Fruit fly (Drosophila melanogaster) whole organism, embryonic: Measurements from ENCODE around the gene CG18301.
A peak's percentile ranks its signal among the peaks of the same experiment; 100 is the strongest.

ENCODE experiments used
- Ada2b ChIP-seq: fragments of 200-800 bp; sonication (Bioruptor generic); IDR thresholded peaks from 2 replicates; pipeline ENCODE4 v1.3.6; 2022; ENCODE audit warnings: missing biosample characterization, missing genetic modification characterization
- Bdp1 ChIP-seq: fragments of 200-800 bp; sonication (Bioruptor generic); optimal IDR thresholded peaks from 3 replicates; lab custom pipeline; 2016; ENCODE audit warnings: missing biosample characterization, missing genetic modification characterization
- CG10565 ChIP-seq: fragments of 200-800 bp; sonication (Bioruptor generic); optimal IDR thresholded peaks from 3 replicates; lab custom pipeline; 2016; ENCODE audit warnings: missing biosample characterization, mild to moderate bottlenecking, missing genetic modification characterization
- CG12659 ChIP-seq: fragments of 200-800 bp; sonication (Bioruptor generic); optimal IDR thresholded peaks from 3 replicates; lab custom pipeline; 2017; ENCODE audit warnings: mild to moderate bottlenecking, missing biosample characterization, missing genetic modification reagents, missing genetic modification characterization
- CG12769 ChIP-seq: fragments of 200-800 bp; sonication (Bioruptor generic); optimal IDR thresholded peaks from 2 replicates; lab custom pipeline; 2019; ENCODE audit warnings: missing biosample characterization, mild to moderate bottlenecking, missing genetic modification characterization, moderate library complexity
- CG14014 ChIP-seq: fragments of 200-800 bp; sonication (Bioruptor generic); IDR thresholded peaks from 2 replicates; pipeline ENCODE4 v1.3.6; 2022; ENCODE audit warnings: missing biosample characterization, missing genetic modification characterization
- CG15601 ChIP-seq: fragments of 200-800 bp; sonication (Bioruptor generic); optimal IDR thresholded peaks from 3 replicates; lab custom pipeline; 2019; ENCODE audit warnings: missing biosample characterization, mild to moderate bottlenecking, missing genetic modification characterization, moderate library complexity
- CG17186 ChIP-seq: fragments of 200-800 bp; sonication (Bioruptor generic); optimal IDR thresholded peaks from 3 replicates; lab custom pipeline; 2017; ENCODE audit warnings: missing biosample characterization, missing genetic modification reagents, missing genetic modification characterization
- CG18764 ChIP-seq: fragments of 200-800 bp; sonication (Bioruptor generic); optimal IDR thresholded peaks from 3 replicates; lab custom pipeline; 2016; ENCODE audit warnings: missing biosample characterization, missing genetic modification characterization
- CG31441 ChIP-seq: fragments of 200-800 bp; sonication (Bioruptor generic); IDR thresholded peaks from 2 replicates; pipeline ENCODE4 v1.3.6; 2022; ENCODE audit warnings: missing biosample characterization, missing genetic modification characterization
- CG4360 ChIP-seq: fragments of 200-800 bp; sonication (Bioruptor generic); IDR thresholded peaks from 2 replicates; pipeline ENCODE4 v1.3.6; 2022; ENCODE audit warnings: missing biosample characterization, missing genetic modification characterization
- CG7556 ChIP-seq: fragments of 200-800 bp; sonication (Bioruptor generic); optimal IDR thresholded peaks from 2 replicates; lab custom pipeline; 2017; ENCODE audit warnings: missing biosample characterization, mild to moderate bottlenecking, missing genetic modification characterization
- CG8765 ChIP-seq: fragments of 200-800 bp; sonication (Bioruptor generic); IDR thresholded peaks from 2 replicates; pipeline ENCODE4 v1.3.6; 2022; ENCODE audit warnings: missing biosample characterization, missing genetic modification characterization
- Dad ChIP-seq: fragments of 200-800 bp; sonication (Bioruptor generic); optimal IDR thresholded peaks from 3 replicates; lab custom pipeline; 2016; ENCODE audit warnings: missing biosample characterization, missing genetic modification characterization
- Dll ChIP-seq: fragments of 200-800 bp; sonication (Bioruptor generic); IDR thresholded peaks from 4 replicates; pipeline ENCODE4 v1.3.6; 2022; ENCODE audit warnings: missing biosample characterization, missing genetic modification characterization; ENCODE audit not compliant: partially characterized antibody
- Eip74EF ChIP-seq, 2 experiments: fragments of 200-800 bp in 1 of 2; fragments of >200 bp in 1 of 2; sonication (Bioruptor generic) in 1 of 2; optimal IDR thresholded peaks; 2 replicates each; lab custom pipeline; 2017 to 2019; ENCODE audit warnings: missing biosample characterization in 2 of 2, missing genetic modification characterization in 2 of 2, mild to moderate bottlenecking in 1 of 2, moderate library complexity in 1 of 2
- H15 ChIP-seq: fragments of 200-800 bp; sonication (Bioruptor generic); IDR thresholded peaks from 3 replicates; pipeline ENCODE4 v1.3.6; 2022; ENCODE audit warnings: missing biosample characterization, missing genetic modification characterization
- HLHmδ ChIP-seq: fragments of 200-800 bp; sonication (Bioruptor generic); optimal IDR thresholded peaks from 2 replicates; lab custom pipeline; 2018; ENCODE audit warnings: missing biosample characterization, mild to moderate bottlenecking, missing genetic modification characterization, moderate library complexity
- Lhr ChIP-seq: fragments of 200-800 bp; sonication (Bioruptor generic); optimal IDR thresholded peaks from 3 replicates; lab custom pipeline; 2017; ENCODE audit warnings: mild to moderate bottlenecking, missing biosample characterization, missing genetic modification reagents, missing genetic modification characterization
- MBD-R2 ChIP-seq: fragments of 200-800 bp; sonication (Bioruptor generic); IDR thresholded peaks from 2 replicates; pipeline ENCODE4 v1.3.6; 2022; ENCODE audit warnings: missing biosample characterization, missing genetic modification characterization
- Mad ChIP-seq: fragments of 200-800 bp; sonication (Bioruptor generic); optimal IDR thresholded peaks from 2 replicates; lab custom pipeline; 2016; ENCODE audit warnings: missing biosample characterization, missing genetic modification characterization
- Med ChIP-seq: fragments of 200-800 bp; sonication (Bioruptor generic); peaks from one replicate; lab custom pipeline; 2016; ENCODE audit warnings: missing biosample characterization, missing genetic modification characterization, mild to moderate bottlenecking, inconsistent platforms, moderate library complexity
- Mes4 ChIP-seq: fragments of 200-800 bp; sonication (Bioruptor generic); optimal IDR thresholded peaks from 2 replicates; lab custom pipeline; 2016; ENCODE audit warnings: missing biosample characterization, missing genetic modification characterization
- Mrtf ChIP-seq: fragments of 200-800 bp; sonication (Bioruptor generic); IDR thresholded peaks from 3 replicates; pipeline ENCODE4 v1.3.6; 2022; ENCODE audit warnings: missing biosample characterization, missing genetic modification characterization
- Neu2 ChIP-seq: fragments of 200-800 bp; sonication (Bioruptor generic); optimal IDR thresholded peaks from 3 replicates; lab custom pipeline; 2016; ENCODE audit warnings: missing biosample characterization, missing genetic modification characterization, borderline replicate concordance
- Nf-YC ChIP-seq: fragments of 200-800 bp; optimal IDR thresholded peaks from 3 replicates; lab custom pipeline; 2019; ENCODE audit warnings: missing biosample characterization, mild to moderate bottlenecking, missing genetic modification characterization, moderate library complexity
- TFAM ChIP-seq: fragments of 200-800 bp; sonication (Bioruptor generic); optimal IDR thresholded peaks from 2 replicates; lab custom pipeline; 2017; ENCODE audit warnings: missing biosample characterization, missing genetic modification characterization, inconsistent platforms
- Xbp1 ChIP-seq: fragments of 200-800 bp; sonication (Bioruptor generic); optimal IDR thresholded peaks from 3 replicates; lab custom pipeline; 2016; ENCODE audit warnings: missing biosample characterization, mild to moderate bottlenecking, missing genetic modification characterization
- ab ChIP-seq: fragments of 200-800 bp; sonication (Bioruptor generic); optimal IDR thresholded peaks from 2 replicates; lab custom pipeline; 2016; ENCODE audit warnings: missing biosample characterization, missing genetic modification characterization
- chm ChIP-seq: fragments of 200-800 bp; sonication (Bioruptor generic); IDR thresholded peaks from 2 replicates; pipeline ENCODE4 v1.3.6; 2022; ENCODE audit warnings: missing biosample characterization, missing genetic modification characterization
- dati ChIP-seq: fragments of 200-800 bp; sonication (Bioruptor generic); IDR thresholded peaks from 2 replicates; pipeline ENCODE4 v1.3.6; 2022; ENCODE audit warnings: missing biosample characterization, missing genetic modification characterization
- en ChIP-seq: fragments of 200-800 bp; sonication (Bioruptor generic); optimal IDR thresholded peaks from 2 replicates; lab custom pipeline; 2016; ENCODE audit warnings: missing biosample characterization, missing genetic modification characterization
- gce ChIP-seq: fragments of 200-800 bp; sonication (Bioruptor generic); IDR thresholded peaks from 3 replicates; pipeline ENCODE4 v1.3.6; 2022; ENCODE audit warnings: missing biosample characterization, missing genetic modification characterization
- gcm ChIP-seq: fragments of 200-800 bp; sonication (Bioruptor generic); optimal IDR thresholded peaks from 2 replicates; lab custom pipeline; 2019; ENCODE audit warnings: missing biosample characterization, mild to moderate bottlenecking, missing genetic modification characterization, moderate library complexity
- gfzf ChIP-seq: fragments of 200-800 bp; sonication (Bioruptor generic); optimal IDR thresholded peaks from 2 replicates; lab custom pipeline; 2016; ENCODE audit warnings: missing biosample characterization, mild to moderate bottlenecking, missing genetic modification characterization, moderate library complexity
- grn ChIP-seq: fragments of 200-800 bp; sonication (Bioruptor generic); optimal IDR thresholded peaks from 3 replicates; lab custom pipeline; 2017; ENCODE audit warnings: missing biosample characterization, missing genetic modification characterization
- gsb ChIP-seq: fragments of 200-800 bp; sonication (Bioruptor generic); IDR thresholded peaks from 2 replicates; pipeline ENCODE4 v1.3.6; 2022; ENCODE audit warnings: missing biosample characterization, missing genetic modification characterization
- ham ChIP-seq: fragments of 200-800 bp; sonication (Bioruptor generic); IDR thresholded peaks from 2 replicates; pipeline ENCODE4 v1.3.6; 2022; ENCODE audit warnings: missing biosample characterization, missing genetic modification characterization
- jing ChIP-seq: fragments of 200-800 bp; sonication (Bioruptor generic); optimal IDR thresholded peaks from 2 replicates; lab custom pipeline; 2018; ENCODE audit warnings: missing biosample characterization, mild to moderate bottlenecking, missing genetic modification characterization
- knrl ChIP-seq: fragments of 200-800 bp; sonication (Bioruptor generic); IDR thresholded peaks from 3 replicates; pipeline ENCODE4 v1.3.6; 2022; ENCODE audit warnings: missing biosample characterization, missing genetic modification characterization; ENCODE audit not compliant: partially characterized antibody
- lola ChIP-seq, 3 experiments: fragments of >200 bp in 2 of 3; fragments of 200-800 bp in 1 of 3; sonication (Bioruptor generic) in 1 of 3; optimal IDR thresholded peaks; 2 replicates each; lab custom pipeline; 2017 to 2019; ENCODE audit warnings: missing biosample characterization in 3 of 3, missing genetic modification characterization in 3 of 3, mild to moderate bottlenecking in 1 of 3, moderate library complexity in 1 of 3
- luna ChIP-seq: fragments of 200-800 bp; sonication (Bioruptor generic); optimal IDR thresholded peaks from 2 replicates; lab custom pipeline; 2016; ENCODE audit warnings: missing biosample characterization, missing genetic modification characterization
- onecut ChIP-seq: fragments of 200-800 bp; sonication (Bioruptor generic); IDR thresholded peaks from 2 replicates; pipeline ENCODE4 v1.3.6; 2022; ENCODE audit warnings: missing biosample characterization, missing genetic modification characterization
- phol ChIP-seq: fragments of 200-800 bp; sonication (Bioruptor generic); optimal IDR thresholded peaks from 3 replicates; lab custom pipeline; 2018; ENCODE audit warnings: missing biosample characterization, mild to moderate bottlenecking, missing genetic modification characterization, moderate library complexity
- salm ChIP-seq: fragments of 200-800 bp; sonication (Bioruptor generic); optimal IDR thresholded peaks from 2 replicates; lab custom pipeline; 2018; ENCODE audit warnings: missing biosample characterization, mild to moderate bottlenecking, missing genetic modification characterization
- sc ChIP-seq, 3 experiments: fragments of >200 bp in 2 of 3; fragments of 200-800 bp in 1 of 3; sonication (Bioruptor generic) in 1 of 3; optimal IDR thresholded peaks; 2 replicates in 2 of 3; 3 replicates in 1 of 3; lab custom pipeline; 2017; ENCODE audit warnings: mild to moderate bottlenecking in 1 of 3, missing biosample characterization in 1 of 3, missing genetic modification characterization in 1 of 3, missing genetic modification reagents in 1 of 3
- schlank ChIP-seq: fragments of 200-800 bp; sonication (Bioruptor generic); optimal IDR thresholded peaks from 2 replicates; lab custom pipeline; 2018; ENCODE audit warnings: missing biosample characterization, mild to moderate bottlenecking, missing genetic modification characterization
- scrt ChIP-seq: fragments of 200-800 bp; sonication (Bioruptor generic); optimal IDR thresholded peaks from 2 replicates; lab custom pipeline; 2018; ENCODE audit warnings: missing biosample characterization, mild to moderate bottlenecking, missing genetic modification characterization, moderate library complexity
- vnd ChIP-seq: fragments of 200-800 bp; sonication (Bioruptor generic); IDR thresholded peaks from 3 replicates; pipeline ENCODE4 v1.3.6; 2022; ENCODE audit warnings: missing biosample characterization, missing genetic modification characterization; ENCODE audit not compliant: partially characterized antibody

CG18301 gene

dm6 chr2L:10506557-10507252 is 24.9 kb upstream of the CG18301 start, which contains the start of the genes Myo31DF and CG6094 (continued):
- TF ChIP-seq Mrtf (GFP tag; lab: Robert Waterston, UW): no peak
- peak; percentile 57; the same call in 1 of the 3 replicates for TF ChIP-seq knrl
- peak; percentile 58 for TF ChIP-seq CG12659 (GFP tag; lab: Kevin White, UChicago)
- no peak for TF ChIP-seq schlank
- TF ChIP-seq ham: no peak
- TF ChIP-seq gcm (GFP tag; lab: Kevin White, UChicago): no peak
- TF ChIP-seq Med: peak; percentile 93
- peak; percentile 26 for TF ChIP-seq Xbp1 (GFP tag; lab: Kevin White, UChicago)
- TF ChIP-seq grn (GFP tag; lab: Kevin White, UChicago): no peak
- peak; percentile 58; the same call in 1 of the 2 replicates for TF ChIP-seq MBD-R2 (GFP tag; lab: Robert Waterston, UW)
- no peak for TF ChIP-seq CG31441 (GFP tag; lab: Robert Waterston, UW)
- peak; percentile 78 for TF ChIP-seq chm (GFP tag; lab: Robert Waterston, UW)
- no peak for TF ChIP-seq Ada2b (GFP tag; lab: Robert Waterston, UW)
- TF ChIP-seq vnd (GFP tag; lab: Robert Waterston, UW): peak; percentile 24; the same call in 1 of the 3 replicates
- TF ChIP-seq Nf-YC (tag; lab: Kevin White, UChicago): peak; percentile 19
- no peak for TF ChIP-seq Neu2 (GFP tag; lab: Kevin White, UChicago)
- peak; percentile 79 for TF ChIP-seq CG15601
- TF ChIP-seq onecut (GFP tag; lab: Robert Waterston, UW): no peak
- peak; percentile 89 for TF ChIP-seq Lhr (GFP tag; lab: Kevin White, UChicago)
- no peak for TF ChIP-seq lola (GFP tag; optimal IDR thresholded peaks at IDR 0.05; lab: Kevin White, UChicago)
- no peak for TF ChIP-seq scrt (GFP tag; lab: Kevin White, UChicago)
- TF ChIP-seq CG12769 (tag; lab: Kevin White, UChicago): peak; percentile 76
- TF ChIP-seq CG7556: no peak
- no peak for TF ChIP-seq CG10565 (GFP tag; lab: Kevin White, UChicago)
- TF ChIP-seq Mes4 (GFP tag; lab: Kevin White, UChicago): peak; percentile 52
- no peak for TF ChIP-seq Dll (GFP tag; lab: Robert Waterston, UW)
- TF ChIP-seq gsb (GFP tag; lab: Robert Waterston, UW): no peak
- peak; percentile 97 for TF ChIP-seq gfzf
- no peak for TF ChIP-seq en (GFP tag; lab: Kevin White, UChicago)
- no peak for TF ChIP-seq H15 (GFP tag; lab: Robert Waterston, UW)
- no peak for TF ChIP-seq luna
- TF ChIP-seq TFAM (GFP tag; lab: Kevin White, UChicago): no peak
- no peak for TF ChIP-seq jing (GFP tag; lab: Kevin White, UChicago)
- TF ChIP-seq Eip74EF (GFP tag; optimal IDR thresholded peaks at IDR 0.05; lab: Kevin White, UChicago): peak; percentile 9 to 77
- no peak for TF ChIP-seq CG8765 (GFP tag; lab: Robert Waterston, UW)
- TF ChIP-seq Mad (GFP tag; lab: Kevin White, UChicago): peak; percentile 46
- TF ChIP-seq Dad (GFP tag; lab: Kevin White, UChicago): peak; percentile 55
- TF ChIP-seq dati (GFP tag; lab: Robert Waterston, UW): no peak
- TF ChIP-seq CG4360 (GFP tag; lab: Robert Waterston, UW): peak; percentile 10; the same call in 1 of the 2 replicates
- TF ChIP-seq Bdp1 (GFP tag; lab: Kevin White, UChicago): peak; percentile 43
- 0 out of 2 replicates have a peak, but pooled peaks have one; percentile 26 for TF ChIP-seq CG14014
- peak; percentile 1 for TF ChIP-seq salm
- TF ChIP-seq gce (GFP tag; lab: Robert Waterston, UW): no peak
- TF ChIP-seq phol (tag; lab: Kevin White, UChicago): peak; percentile 84
- TF ChIP-seq HLHmδ: peak; percentile 79
- TF ChIP-seq sc (optimal IDR thresholded peaks at IDR 0.05; lab: Kevin White, UChicago): no peak
- no peak for TF ChIP-seq sc (GFP tag; optimal IDR thresholded peaks at IDR 0.05; lab: Kevin White, UChicago)
- TF ChIP-seq CG18764 (GFP tag; lab: Kevin White, UChicago): no peak
- TF ChIP-seq ab (GFP tag; lab: Kevin White, UChicago): no peak
- TF ChIP-seq CG17186 (GFP tag; lab: Kevin White, UChicago): peak; percentile 97
